Fruit fly (Drosophila melanogaster): Measurements from ENCODE around the gene cact.
A peak's percentile ranks its signal among the peaks of the same experiment; 100 is the strongest.

Gene cact

dm6 chr2L:16270667-16271485 is 55.1 kb downstream of the cact start (continued):
- TF ChIP-seq eyg (GFP tag; optimal IDR thresholded peaks at IDR 0.05) (no peak), CG14710 (tag; optimal IDR thresholded peaks at IDR 0.05) (no peak), gem (tag; optimal IDR thresholded peaks at IDR 0.05) (peak; percentile 66), CkIIα-i1 (GFP tag; IDR thresholded peaks at IDR 0.05) (no peak), CG17359 (tag; optimal IDR thresholded peaks at IDR 0.05) (peak; percentile 13), fd96Cb (tag; optimal IDR thresholded peaks at IDR 0.05) (peak; percentile 27), CG1647 (GFP tag; optimal IDR thresholded peaks at IDR 0.05) (no peak), pfk (GFP tag; optimal IDR thresholded peaks at IDR 0.05) (peak; percentile 4), knrl (GFP tag; IDR thresholded peaks at IDR 0.05; ENCODE audit: partially characterized antibody) (no peak), CG3838 (GFP tag; optimal IDR thresholded peaks at IDR 0.05) (no peak), Oaz (GFP tag; IDR thresholded peaks at IDR 0.05) (no peak), Dad (GFP tag; optimal IDR thresholded peaks at IDR 0.05) (no peak), CrebB (tag; optimal IDR thresholded peaks at IDR 0.05) (no peak), CG9609 (GFP tag; optimal IDR thresholded peaks at IDR 0.05) (no peak), sens-2 (GFP tag; IDR thresholded peaks at IDR 0.05) (no peak), Scr (GFP tag; IDR thresholded peaks at IDR 0.05; ENCODE audit: partially characterized antibody) (no peak), CG12155 (GFP tag; optimal IDR thresholded peaks at IDR 0.05) (peak; percentile 15), gsb-n (tag; optimal IDR thresholded peaks at IDR 0.05) (no peak), CG2202 (tag; optimal IDR thresholded peaks at IDR 0.05) (no peak), cas (GFP tag; IDR thresholded peaks at IDR 0.05) (no peak), CG7987 (GFP tag; optimal IDR thresholded peaks at IDR 0.05) (no peak), CG6175 (GFP tag; IDR thresholded peaks at IDR 0.05) (no peak), gt (GFP tag; IDR thresholded peaks at IDR 0.05) (no peak), klu (GFP tag; IDR thresholded peaks at IDR 0.05) (no peak), odd (GFP tag; optimal IDR thresholded peaks at IDR 0.05) (no peak), nau (GFP tag; optimal IDR thresholded peaks at IDR 0.05) (no peak), slbo (GFP tag; IDR thresholded peaks at IDR 0.05) (no peak), lov (optimal IDR thresholded peaks at IDR 0.05) (no peak), lov (GFP tag; IDR thresholded peaks at IDR 0.05) (no peak), CG12219 (GFP tag; optimal IDR thresholded peaks at IDR 0.05) (no peak), kni (GFP tag; optimal IDR thresholded peaks at IDR 0.05) (no peak), CG18599 (GFP tag; optimal IDR thresholded peaks at IDR 0.05) (peak; percentile 46), pnt (GFP tag; optimal IDR thresholded peaks at IDR 0.05) (no peak), HLH54F (GFP tag; optimal IDR thresholded peaks at IDR 0.05) (no peak), ham (GFP tag; IDR thresholded peaks at IDR 0.05) (no peak), so (GFP tag; IDR thresholded peaks at IDR 0.05) (no peak), twi (tag; optimal IDR thresholded peaks at IDR 0.05) (no peak), CG15696 (tag; optimal IDR thresholded peaks at IDR 0.05) (no peak), Atf3 (GFP tag; optimal IDR thresholded peaks at IDR 0.05) (no peak), luna (GFP tag; optimal IDR thresholded peaks at IDR 0.05) (no peak), rib (GFP tag; IDR thresholded peaks at IDR 0.05) (no peak), eve (GFP tag; optimal IDR thresholded peaks at IDR 0.05) (peak in 1 of 2 experiments; percentile 48), nmo (GFP tag; optimal IDR thresholded peaks at IDR 0.05) (no peak), toy (GFP tag; IDR thresholded peaks at IDR 0.05) (no peak), Doc3 (GFP tag; IDR thresholded peaks at IDR 0.05; ENCODE audit: partially characterized antibody) (no peak), CG34224 (GFP tag; IDR thresholded peaks at IDR 0.05; ENCODE audit: partially characterized antibody) (no peak), Abd-B (GFP tag; optimal IDR thresholded peaks at IDR 0.05) (no peak), CG18262 (tag; optimal IDR thresholded peaks at IDR 0.05) (no peak), prd (optimal IDR thresholded peaks at IDR 0.05) (no peak), prd (GFP tag; IDR thresholded peaks at IDR 0.05) (no peak)

Measured in whole organism, embryonic.